Fruit fly (Drosophila melanogaster) whole organism, wandering third instar larva: ENCODE results near the gene SC35.

Source experiments
- Abd-B ChIP-seq: fragments of >200 bp; optimal IDR thresholded peaks from 2 replicates; lab custom pipeline; 2017; ENCODE audit warnings: missing biosample characterization, missing genetic modification characterization
- CG32264 ChIP-seq: fragments of 200-800 bp; sonication (Bioruptor generic); optimal IDR thresholded peaks from 2 replicates; lab custom pipeline; 2016; ENCODE audit warnings: missing biosample characterization, missing genetic modification characterization
- CG9705 ChIP-seq: fragments of 200-800 bp; sonication (Bioruptor generic); optimal IDR thresholded peaks from 2 replicates; lab custom pipeline; 2018; ENCODE audit warnings: missing biosample characterization, mild to moderate bottlenecking, missing genetic modification characterization
- CrebA ChIP-seq: fragments of 200-800 bp; sonication (Bioruptor generic); optimal IDR thresholded peaks from 2 replicates; lab custom pipeline; 2016; ENCODE audit warnings: missing biosample characterization, mild to moderate bottlenecking, missing genetic modification characterization, borderline replicate concordance
- Dfd ChIP-seq: fragments of >200 bp; optimal IDR thresholded peaks from 2 replicates; lab custom pipeline; 2017; ENCODE audit warnings: missing biosample characterization, missing genetic modification characterization
- Dif ChIP-seq: fragments of 200-275, 200-300 bp; sonication (Bioruptor generic); optimal IDR thresholded peaks from 2 replicates; lab custom pipeline; 2018; ENCODE audit warnings: missing biosample characterization, missing genetic modification characterization; ENCODE audit not compliant: partially characterized antibody
- GATAd ChIP-seq: sonication (Bioruptor generic); optimal IDR thresholded peaks from 2 replicates; lab custom pipeline; 2016; ENCODE audit warnings: missing biosample characterization, missing genetic modification characterization
- HLH106 ChIP-seq: fragments of 200-800 bp; optimal IDR thresholded peaks from 3 replicates; lab custom pipeline; 2019; ENCODE audit warnings: missing biosample characterization, mild to moderate bottlenecking, missing genetic modification characterization, moderate library complexity
- Hnf4 ChIP-seq: fragments of 200-800 bp; sonication (Bioruptor generic); optimal IDR thresholded peaks from 2 replicates; lab custom pipeline; 2016; ENCODE audit warnings: missing biosample characterization, mild to moderate bottlenecking, missing genetic modification characterization
- Hr78 ChIP-seq: fragments of >200 bp; optimal IDR thresholded peaks from 2 replicates; lab custom pipeline; 2017; ENCODE audit warnings: missing biosample characterization, missing genetic modification characterization
- Hr83 ChIP-seq: fragments of 200-300 bp; sonication (Bioruptor generic); optimal IDR thresholded peaks from 2 replicates; lab custom pipeline; 2016; ENCODE audit warnings: missing biosample characterization, mild to moderate bottlenecking, missing genetic modification characterization, moderate library complexity; ENCODE audit not compliant: poor library complexity, severe bottlenecking
- Jra ChIP-seq: sonication (Bioruptor generic); optimal IDR thresholded peaks from 2 replicates; lab custom pipeline; 2016; ENCODE audit warnings: missing biosample characterization, missing genetic modification characterization
- Mio ChIP-seq: sonication (Bioruptor generic); optimal IDR thresholded peaks from 2 replicates; lab custom pipeline; 2016; ENCODE audit warnings: missing biosample characterization, missing genetic modification characterization
- N ChIP-seq: fragments of >200 bp; optimal IDR thresholded peaks from 2 replicates; lab custom pipeline; 2018; ENCODE audit warnings: missing biosample characterization, missing external identifiers, missing genetic modification characterization
- OdsH ChIP-seq: fragments of 200-800 bp; sonication (Bioruptor generic); optimal IDR thresholded peaks from 2 replicates; lab custom pipeline; 2016; ENCODE audit warnings: missing biosample characterization, mild to moderate bottlenecking, missing genetic modification characterization
- Sp1 ChIP-seq: fragments of 200-800 bp; sonication (Bioruptor generic); optimal IDR thresholded peaks from 3 replicates; lab custom pipeline; 2019; ENCODE audit warnings: missing biosample characterization, mild to moderate bottlenecking, missing genetic modification characterization, moderate library complexity
- Vsx2 ChIP-seq: fragments of 200-300, 225-300 bp; sonication (Bioruptor generic); optimal IDR thresholded peaks from 2 replicates; lab custom pipeline; 2018; ENCODE audit warnings: missing biosample characterization, missing genetic modification characterization; ENCODE audit not compliant: partially characterized antibody
- br ChIP-seq: fragments of 200-800 bp; sonication (Bioruptor generic); optimal IDR thresholded peaks from 2 replicates; lab custom pipeline; 2016; ENCODE audit warnings: missing biosample characterization, missing genetic modification characterization
- brk ChIP-seq: fragments of 200-800 bp; sonication (Bioruptor generic); optimal IDR thresholded peaks from 2 replicates; lab custom pipeline; 2016; ENCODE audit warnings: missing biosample characterization, mild to moderate bottlenecking, missing genetic modification characterization
- dsf ChIP-seq: sonication (Bioruptor generic); optimal IDR thresholded peaks from 2 replicates; lab custom pipeline; 2016; ENCODE audit warnings: missing biosample characterization, missing genetic modification characterization, borderline replicate concordance
- foxo ChIP-seq, 2 experiments: fragments of 200-800 bp; sonication (Bioruptor generic); optimal IDR thresholded peaks; 2 replicates in 1 of 2; 3 replicates in 1 of 2; lab custom pipeline; 2016 to 2017; ENCODE audit warnings: missing biosample characterization in 2 of 2, missing genetic modification characterization in 2 of 2
- h ChIP-seq: fragments of 200-800 bp; sonication (Bioruptor generic); optimal IDR thresholded peaks from 3 replicates; lab custom pipeline; 2016; ENCODE audit warnings: missing biosample characterization, mild to moderate bottlenecking, missing genetic modification characterization
- jim ChIP-seq: fragments of 175-275, 200-325 bp; sonication (Bioruptor generic); optimal IDR thresholded peaks from 2 replicates; lab custom pipeline; 2016; ENCODE audit warnings: missing biosample characterization, mild to moderate bottlenecking, missing genetic modification characterization
- pan ChIP-seq: fragments of >200 bp; optimal IDR thresholded peaks from 2 replicates; lab custom pipeline; 2017
- psq ChIP-seq: fragments of 200-800 bp; sonication (Bioruptor generic); optimal IDR thresholded peaks from 3 replicates; lab custom pipeline; 2017; ENCODE audit warnings: missing biosample characterization, mild to moderate bottlenecking, missing genetic modification characterization, moderate library complexity
- rgr ChIP-seq: fragments of 200-800 bp; sonication (Bioruptor generic); optimal IDR thresholded peaks from 3 replicates; lab custom pipeline; 2016; ENCODE audit warnings: missing biosample characterization, mild to moderate bottlenecking, missing genetic modification characterization
- sage ChIP-seq: fragments of 200-800 bp; sonication (Bioruptor generic); optimal IDR thresholded peaks from 2 replicates; lab custom pipeline; 2016; ENCODE audit warnings: missing biosample characterization, mild to moderate bottlenecking, missing genetic modification characterization
- sv ChIP-seq: fragments of 200-800 bp; sonication (Bioruptor generic); optimal IDR thresholded peaks from 3 replicates; lab custom pipeline; 2016; ENCODE audit warnings: missing biosample characterization, missing genetic modification characterization
- tai ChIP-seq: sonication (Bioruptor generic); optimal IDR thresholded peaks from 2 replicates; lab custom pipeline; 2016; ENCODE audit warnings: missing biosample characterization, missing genetic modification characterization
- usp ChIP-seq: fragments of >200 bp; optimal IDR thresholded peaks from 2 replicates; lab custom pipeline; 2017; ENCODE audit warnings: missing biosample characterization, missing genetic modification characterization

Gene SC35

DNA sequence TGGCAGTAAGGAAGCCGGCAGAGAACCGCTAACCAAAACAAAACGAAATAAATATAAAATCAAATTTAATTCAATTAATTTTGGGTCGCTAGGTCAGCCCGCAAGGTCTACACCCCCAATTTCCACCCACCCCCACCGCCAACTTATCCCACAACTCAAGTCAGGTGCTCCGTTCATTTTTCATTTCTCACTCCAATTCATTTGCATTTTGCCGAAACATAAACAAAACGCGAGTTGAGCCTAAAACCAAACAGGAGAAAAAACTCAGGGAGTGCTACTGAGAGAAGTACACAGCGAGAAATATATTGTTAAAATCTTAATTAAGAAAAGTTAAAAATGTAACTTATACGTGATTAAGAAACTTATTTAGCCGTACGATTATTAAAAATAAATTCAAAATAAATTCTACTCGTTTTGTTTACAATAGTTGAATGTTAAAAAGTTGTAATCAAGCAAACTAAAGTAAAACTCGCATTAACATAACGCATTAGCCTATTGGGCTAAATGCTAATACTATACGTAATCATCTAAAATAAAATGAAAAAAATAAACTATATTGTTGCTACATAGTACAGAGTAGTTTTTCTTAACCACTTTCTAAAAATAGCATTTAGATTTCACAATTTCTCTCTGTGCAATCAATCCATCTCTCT is 18.9 kb downstream of the SC35 start (continued):
- TF ChIP-seq Vsx2 (GFP tag; lab: Kevin White, UChicago) (no peak), Dfd (GFP tag; lab: Kevin White, UChicago) (peak; percentile 22), CG32264 (GFP tag; lab: Kevin White, UChicago) (no peak)

DNA sequence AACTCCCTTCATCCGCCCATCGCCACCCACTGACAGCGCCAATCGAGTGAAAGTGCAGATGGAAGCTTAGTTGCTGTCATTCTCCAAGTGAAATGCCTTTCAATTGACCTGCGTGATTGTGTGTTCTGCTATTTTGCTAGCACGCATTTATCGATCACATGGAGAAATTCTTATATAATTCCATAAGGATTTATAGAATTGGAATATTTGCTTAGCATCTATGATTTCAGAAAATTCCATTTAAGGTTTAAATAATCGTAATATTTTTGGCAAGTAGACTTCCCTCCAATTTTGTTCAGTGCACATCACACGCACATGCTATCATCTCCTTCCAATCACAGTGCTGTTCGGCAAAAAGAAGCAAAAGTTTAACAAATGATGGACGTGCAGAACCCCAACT is 20.6 kb downstream of the SC35 start:
- TF ChIP-seq Dfd (GFP tag; lab: Kevin White, UChicago) (no peak), OdsH (no peak), GATAd (GFP tag; lab: Kevin White, UChicago) (no peak)

DNA sequence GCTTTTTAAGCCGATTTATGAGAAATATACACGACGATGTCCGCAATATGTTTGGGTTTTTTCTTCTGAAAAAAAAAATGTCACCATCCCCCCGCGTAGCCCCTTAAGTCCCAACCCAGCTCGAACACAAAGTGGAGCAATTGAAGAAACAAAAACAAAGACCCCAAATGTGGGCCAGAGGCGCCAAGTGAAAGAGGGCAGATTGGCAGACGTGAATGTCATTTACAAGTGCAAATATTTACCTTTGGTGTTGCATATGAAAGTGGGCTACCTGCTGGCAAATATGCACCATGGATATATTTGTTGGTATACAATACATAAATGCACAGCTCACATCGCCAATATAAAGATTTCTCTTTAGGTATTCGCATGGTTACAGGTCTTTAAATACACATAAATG is 23.8 kb downstream of the SC35 start:
- no peak for TF ChIP-seq Mio (GFP tag; lab: Kevin White, UChicago)
- TF ChIP-seq Hr78, result no peak
- TF ChIP-seq rgr (GFP tag; lab: Kevin White, UChicago), result no peak
- TF ChIP-seq pan (lab: Kevin White, UChicago), result no peak
- TF ChIP-seq psq (GFP tag; lab: Kevin White, UChicago), result no peak
- no peak for TF ChIP-seq h
- no peak for TF ChIP-seq N (GFP tag; lab: Kevin White, UChicago)
- TF ChIP-seq Hnf4 (GFP tag; lab: Kevin White, UChicago), result no peak
- no peak for TF ChIP-seq sv
- TF ChIP-seq CG32264 (GFP tag; lab: Kevin White, UChicago), result no peak
- no peak for TF ChIP-seq Dif (GFP tag; lab: Kevin White, UChicago)
- TF ChIP-seq Sp1 (GFP tag; lab: Kevin White, UChicago), result no peak
- no peak for TF ChIP-seq Hr83 (GFP tag; lab: Kevin White, UChicago)
- TF ChIP-seq tai (GFP tag; lab: Kevin White, UChicago), result no peak
- no peak for TF ChIP-seq GATAd (GFP tag; lab: Kevin White, UChicago)
- no peak for TF ChIP-seq HLH106
- no peak for TF ChIP-seq brk (GFP tag; lab: Kevin White, UChicago)
- no peak for TF ChIP-seq Abd-B (GFP tag; lab: Kevin White, UChicago)

DNA sequence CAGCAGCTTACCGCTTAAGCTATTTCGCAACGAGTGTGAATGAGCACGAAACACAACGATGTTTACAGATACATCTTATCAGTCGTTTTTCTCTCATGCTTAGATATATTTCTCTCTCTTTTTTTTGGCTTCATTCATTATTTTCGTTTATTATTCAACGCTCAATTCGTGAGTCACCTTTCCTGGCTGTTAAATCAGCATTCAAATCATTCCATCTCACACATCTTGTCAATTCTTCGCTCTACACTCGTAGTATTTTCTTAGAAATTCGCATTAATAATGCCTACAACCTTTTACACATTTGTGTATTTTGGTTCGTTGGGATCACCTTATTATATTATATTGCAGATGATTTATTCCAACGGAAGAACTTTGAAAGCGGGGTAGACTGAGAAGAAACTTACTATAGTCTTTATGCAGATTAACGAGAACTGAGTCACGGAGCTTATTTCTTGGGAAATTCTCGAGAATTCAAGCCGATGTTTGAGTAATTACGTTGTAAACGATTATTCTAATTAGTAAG is 29.8 kb downstream of the SC35 start:
- TF ChIP-seq usp (GFP tag; lab: Kevin White, UChicago) (no peak), sv (no peak), jim (GFP tag; lab: Kevin White, UChicago) (no peak), dsf (GFP tag; lab: Kevin White, UChicago) (no peak), Sp1 (GFP tag; lab: Kevin White, UChicago) (no peak), Vsx2 (GFP tag; lab: Kevin White, UChicago) (no peak), h (no peak), CG32264 (GFP tag; lab: Kevin White, UChicago) (no peak), Hr83 (GFP tag; lab: Kevin White, UChicago) (no peak), HLH106 (no peak), sage (GFP tag; lab: Kevin White, UChicago) (no peak), Abd-B (GFP tag; lab: Kevin White, UChicago) (no peak), N (GFP tag; lab: Kevin White, UChicago) (no peak), foxo (GFP tag; optimal IDR thresholded peaks at IDR 0.05; lab: Kevin White, UChicago) (no peak), brk (GFP tag; lab: Kevin White, UChicago) (no peak)

DNA sequence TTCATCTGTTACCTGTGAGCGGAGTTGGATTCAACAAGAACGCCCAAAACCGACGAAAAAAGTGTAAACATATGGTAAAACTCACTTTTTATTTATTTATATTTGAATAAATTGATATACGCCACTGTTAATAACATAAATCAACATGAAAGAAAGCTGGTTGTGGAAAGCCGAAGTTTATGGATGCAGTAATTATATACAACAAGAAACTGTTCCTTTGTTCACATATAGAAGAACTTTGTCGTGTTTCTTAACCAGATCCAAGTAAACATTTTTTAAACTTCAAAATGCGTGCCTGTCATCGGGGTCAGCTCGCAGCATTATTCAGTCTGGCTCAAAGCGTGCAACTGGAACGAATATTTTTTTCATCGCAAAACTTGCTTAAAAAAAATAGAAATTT is 36.5 kb downstream of the SC35 start, which contains the start of gene Pkd2:
Gene Pkd2, plus strand, starts transcription at position 301 of the 400 bp plus-strand sequence.
- TF ChIP-seq rgr (GFP tag; lab: Kevin White, UChicago), result no peak
- no peak for TF ChIP-seq Sp1 (GFP tag; lab: Kevin White, UChicago)
- no peak for TF ChIP-seq pan (lab: Kevin White, UChicago)
- no peak for TF ChIP-seq brk (GFP tag; lab: Kevin White, UChicago)
- no peak for TF ChIP-seq HLH106
- no peak for TF ChIP-seq Hnf4 (GFP tag; lab: Kevin White, UChicago)
- TF ChIP-seq psq (GFP tag; lab: Kevin White, UChicago), result no peak
- TF ChIP-seq foxo (GFP tag; optimal IDR thresholded peaks at IDR 0.05; lab: Kevin White, UChicago), result no peak
- TF ChIP-seq OdsH, result no peak
- TF ChIP-seq sv, result no peak
- no peak for TF ChIP-seq br (GFP tag; lab: Kevin White, UChicago)
- TF ChIP-seq CG9705, result no peak
- TF ChIP-seq Vsx2 (GFP tag; lab: Kevin White, UChicago), result no peak
- no peak for TF ChIP-seq CrebA (GFP tag; lab: Kevin White, UChicago)
- TF ChIP-seq Hr83 (GFP tag; lab: Kevin White, UChicago), result no peak
- no peak for TF ChIP-seq Jra
- no peak for TF ChIP-seq h
- TF ChIP-seq Hr78, result no peak
